Worm (Caenorhabditis elegans) whole organism, mixed stage, embryonic: ENCODE results near the gene F52C9.5.

Source experiments
- bed-3 ChIP-seq: fragments of 200-800 bp; sonication (Bioruptor generic); optimal IDR thresholded peaks from 3 replicates; lab custom pipeline; 2018; ENCODE audit warnings: mild to moderate bottlenecking, missing genetic modification characterization, moderate library complexity, missing compliant biosample characterization
- blmp-1 ChIP-seq: fragments of 150-350 bp; optimal IDR thresholded peaks from 2 replicates; lab custom pipeline; 2014; ENCODE audit warnings: missing biosample characterization, missing genetic modification characterization
- ceh-39 ChIP-seq: fragments of 150-350 bp; optimal IDR thresholded peaks from 2 replicates; lab custom pipeline; 2014; ENCODE audit warnings: missing biosample characterization, missing genetic modification characterization
- ceh-83 ChIP-seq: fragments of 200-800 bp; sonication (Bioruptor generic); optimal IDR thresholded peaks from 2 replicates; lab custom pipeline; 2018; ENCODE audit warnings: mild to moderate bottlenecking, missing genetic modification characterization, missing compliant biosample characterization
- ces-1 ChIP-seq: fragments of 150-350 bp; optimal IDR thresholded peaks from 2 replicates; lab custom pipeline; 2014; ENCODE audit warnings: missing biosample characterization, missing genetic modification reagents, missing genetic modification characterization
- cnd-1 ChIP-seq: fragments of 200-800 bp; sonication (Bioruptor generic); optimal IDR thresholded peaks from 2 replicates; lab custom pipeline; 2018; ENCODE audit warnings: mild to moderate bottlenecking, missing genetic modification characterization, missing compliant biosample characterization
- drap-1 ChIP-seq: fragments of 200-800 bp; sonication (Bioruptor generic); optimal IDR thresholded peaks from 3 replicates; lab custom pipeline; 2018; ENCODE audit warnings: mild to moderate bottlenecking, missing genetic modification characterization, missing compliant biosample characterization
- elt-1 ChIP-seq: sonication (generic microtip); optimal IDR thresholded peaks from 2 replicates; lab custom pipeline; 2017; ENCODE audit warnings: missing genetic modification characterization, mild to moderate bottlenecking, missing compliant biosample characterization, antibody characterized with exemption, moderate library complexity, borderline replicate concordance; ENCODE audit not compliant: insufficient read depth
- elt-3 ChIP-seq: fragments of 150-350 bp; optimal IDR thresholded peaks from 2 replicates; lab custom pipeline; 2014; ENCODE audit warnings: missing biosample characterization, missing genetic modification characterization
- flh-1 ChIP-seq: fragments of 200-800 bp; sonication (Bioruptor generic); optimal IDR thresholded peaks from 2 replicates; lab custom pipeline; 2018; ENCODE audit warnings: mild to moderate bottlenecking, missing genetic modification characterization, moderate library complexity, missing compliant biosample characterization
- ham-2 ChIP-seq: fragments of 200-800 bp; sonication (Bioruptor generic); optimal IDR thresholded peaks from 2 replicates; lab custom pipeline; 2018; ENCODE audit warnings: mild to moderate bottlenecking, missing genetic modification characterization, missing compliant biosample characterization
- hlh-1 ChIP-seq: fragments of 150-350 bp; optimal IDR thresholded peaks from 2 replicates; lab custom pipeline; 2014; ENCODE audit warnings: missing biosample characterization, missing genetic modification reagents, missing genetic modification characterization
- lin-13 ChIP-seq: fragments of 150-350 bp; optimal IDR thresholded peaks from 2 replicates; lab custom pipeline; 2014; ENCODE audit warnings: missing biosample characterization, missing genetic modification characterization
- lin-32 ChIP-seq: fragments of 200-800 bp; sonication (Bioruptor generic); optimal IDR thresholded peaks from 2 replicates; lab custom pipeline; 2018; ENCODE audit warnings: mild to moderate bottlenecking, missing genetic modification characterization, missing compliant biosample characterization
- mab-5 ChIP-seq: fragments of 150-350 bp; optimal IDR thresholded peaks from 2 replicates; lab custom pipeline; 2014; ENCODE audit warnings: missing biosample characterization, missing genetic modification characterization
- mls-2 ChIP-seq: sonication (generic microtip); optimal IDR thresholded peaks from 2 replicates; lab custom pipeline; 2016; ENCODE audit warnings: mild to moderate bottlenecking, missing genetic modification characterization, moderate library complexity, missing compliant biosample characterization
- nhr-12 ChIP-seq: fragments of 150-350 bp; optimal IDR thresholded peaks from 2 replicates; lab custom pipeline; 2014; ENCODE audit warnings: missing biosample characterization, missing genetic modification characterization
- nhr-2 ChIP-seq: fragments of 150-350 bp; optimal IDR thresholded peaks from 2 replicates; lab custom pipeline; 2014; ENCODE audit warnings: missing biosample characterization, missing genetic modification characterization
- nhr-237 ChIP-seq: fragments of 150-350 bp; optimal IDR thresholded peaks from 2 replicates; lab custom pipeline; 2014; ENCODE audit warnings: missing biosample characterization, missing genetic modification characterization
- nhr-28 ChIP-seq: fragments of 150-350 bp; optimal IDR thresholded peaks from 2 replicates; lab custom pipeline; 2014; ENCODE audit warnings: missing biosample characterization, missing genetic modification characterization
- nhr-76 ChIP-seq: sonication (generic microtip); optimal IDR thresholded peaks from 2 replicates; lab custom pipeline; 2017; ENCODE audit warnings: missing biosample characterization, missing genetic modification characterization
- sem-2 ChIP-seq: fragments of 200-800 bp; sonication (Bioruptor generic); optimal IDR thresholded peaks from 2 replicates; lab custom pipeline; 2018; ENCODE audit warnings: mild to moderate bottlenecking, missing genetic modification characterization, missing compliant biosample characterization
- snpc-4 ChIP-seq: fragments of 150-350 bp; optimal IDR thresholded peaks from 2 replicates; lab custom pipeline; 2014; ENCODE audit warnings: missing biosample characterization, missing genetic modification characterization
- sptf-1 ChIP-seq: sonication (generic microtip); optimal IDR thresholded peaks from 2 replicates; lab custom pipeline; 2017; ENCODE audit warnings: mild to moderate bottlenecking, missing genetic modification characterization, moderate library complexity, missing compliant biosample characterization
- tbx-8 ChIP-seq: fragments of 200-800 bp; sonication (Bioruptor generic); optimal IDR thresholded peaks from 2 replicates; lab custom pipeline; 2018; ENCODE audit warnings: mild to moderate bottlenecking, missing genetic modification characterization, moderate library complexity, missing compliant biosample characterization
- unc-120 ChIP-seq: sonication (generic microtip); optimal IDR thresholded peaks from 2 replicates; lab custom pipeline; 2017; ENCODE audit warnings: missing genetic modification characterization, missing compliant biosample characterization; ENCODE audit not compliant: poor library complexity, severe bottlenecking
- unc-39 ChIP-seq: fragments of 150-350 bp; optimal IDR thresholded peaks from 2 replicates; lab custom pipeline; 2014; ENCODE audit warnings: missing biosample characterization, missing genetic modification characterization
- zip-8 ChIP-seq: fragments of 150-350 bp; optimal IDR thresholded peaks from 2 replicates; lab custom pipeline; 2014; ENCODE audit warnings: missing biosample characterization, missing genetic modification characterization
- ztf-11 ChIP-seq: fragments of 150-350 bp; optimal IDR thresholded peaks from 2 replicates; lab custom pipeline; 2014; ENCODE audit warnings: missing biosample characterization, missing genetic modification characterization

The F52C9.5 gene

ce11 chrIII:5301786-5302268 is at the start of gene F52C9.5, which contains the start of gene T15B12.2:
Gene F52C9.5 (plus strand): TSS chrIII:5302218.
Gene T15B12.2 (minus strand): TSS chrIII:5301886.
- TF ChIP-seq drap-1 (no peak), ztf-11 (tag; lab: Kevin White, UChicago) (no peak), zip-8 (tag; lab: Kevin White, UChicago) (no peak), flh-1 (no peak), mls-2 (tag; lab: Kevin White, UChicago) (no peak), nhr-28 (no peak), elt-3 (tag; lab: Kevin White, UChicago) (no peak), ceh-39 (no peak), lin-32 (no peak), nhr-237 (tag; lab: Kevin White, UChicago) (no peak), nhr-12 (tag; lab: Kevin White, UChicago) (no peak), unc-120 (no peak), tbx-8 (GFP tag; lab: Kevin White, UChicago) (no peak), lin-13 (tag; lab: Kevin White, UChicago) (no peak), nhr-2 (no peak), ces-1 (GFP tag; lab: Kevin White, UChicago) (no peak), bed-3 (GFP tag; lab: Kevin White, UChicago) (no peak), nhr-76 (tag; lab: Kevin White, UChicago) (no peak), ceh-83 (no peak), hlh-1 (tag; lab: Kevin White, UChicago) (no peak)

ce11 chrIII:5254108-5254507 is 47.9 kb upstream of the F52C9.5 start, which contains the start of the genes sumv-1 and gop-1:
Gene sumv-1 (minus strand): TSS chrIII:5254187.
Gene gop-1 (plus strand): TSS chrIII:5254438.
- TF ChIP-seq ces-1 (GFP tag; lab: Kevin White, UChicago), result peak; percentile 36
- TF ChIP-seq ham-2 (GFP tag; lab: Kevin White, UChicago), result no peak
- TF ChIP-seq, all 35 proteins: peak for 1

ce11 chrIII:5258918-5259317 is 43.1 kb upstream of the F52C9.5 start, which contains the start of gene gop-2:
Gene gop-2 (plus strand): TSS chrIII:5259023.
- TF ChIP-seq nhr-2 (no peak), snpc-4 (tag; lab: Kevin White, UChicago) (no peak), unc-120 (no peak), cnd-1 (tag; lab: Kevin White, UChicago) (no peak), zip-8 (tag; lab: Kevin White, UChicago) (no peak), sptf-1 (tag; lab: Kevin White, UChicago) (no peak), blmp-1 (tag; lab: Kevin White, UChicago) (no peak), nhr-12 (tag; lab: Kevin White, UChicago) (no peak), ztf-11 (tag; lab: Kevin White, UChicago) (no peak), ham-2 (GFP tag; lab: Kevin White, UChicago) (no peak), elt-1 (tag; lab: Kevin White, UChicago) (no peak), sem-2 (GFP tag; lab: Kevin White, UChicago) (no peak)

ce11 chrIII:5260394-5260793 is 41.6 kb upstream of the F52C9.5 start, which contains the start of gene gop-3:
Gene gop-3 (plus strand): TSS chrIII:5260694.
- TF ChIP-seq mls-2 (tag; lab: Kevin White, UChicago), result no peak
- no peak for TF ChIP-seq ceh-39
- TF ChIP-seq, all 35 proteins: peak for 0

- TF ChIP-seq sem-2 (GFP tag; lab: Kevin White, UChicago) (no peak), zip-8 (tag; lab: Kevin White, UChicago) (no peak), ztf-11 (tag; lab: Kevin White, UChicago) (no peak), ceh-83 (no peak), flh-1 (no peak), tbx-8 (GFP tag; lab: Kevin White, UChicago) (no peak), nhr-28 (no peak), unc-120 (no peak), unc-39 (tag; lab: Kevin White, UChicago) (no peak), nhr-2 (no peak), snpc-4 (tag; lab: Kevin White, UChicago) (no peak), nhr-76 (tag; lab: Kevin White, UChicago) (no peak), mab-5 (tag; lab: Kevin White, UChicago) (no peak), hlh-1 (tag; lab: Kevin White, UChicago) (no peak), blmp-1 (tag; lab: Kevin White, UChicago) (no peak), sptf-1 (tag; lab: Kevin White, UChicago) (no peak), bed-3 (GFP tag; lab: Kevin White, UChicago) (no peak), elt-3 (tag; lab: Kevin White, UChicago) (no peak)
Measured at ce11 chrIII:5263299-5263993, 38.6 kb upstream of the F52C9.5 start, which contains the start of the genes C34E10.9 and hap-1. Gene C34E10.9 (minus strand): TSS chrIII:5263399. Gene hap-1 (plus strand): TSS chrIII:5263943.
